Fruit fly (Drosophila melanogaster) whole organism, adult: ENCODE data around the gene ph-p.

Source experiments
- CG1620 ChIP-seq: fragments of 200-800 bp; sonication (Bioruptor generic); optimal IDR thresholded peaks from 2 replicates; lab custom pipeline; 2016; ENCODE audit warnings: missing biosample characterization, missing genetic modification characterization
- CG7101 ChIP-seq: fragments of 200-800 bp; sonication (Bioruptor generic); optimal IDR thresholded peaks from 2 replicates; lab custom pipeline; 2018; ENCODE audit warnings: missing biosample characterization, mild to moderate bottlenecking, missing genetic modification characterization, moderate library complexity
- Mnt ChIP-seq: fragments of 200-800 bp; sonication (Bioruptor generic); optimal IDR thresholded peaks from 2 replicates; lab custom pipeline; 2016; ENCODE audit warnings: missing biosample characterization, mild to moderate bottlenecking, missing genetic modification characterization
- cnc ChIP-seq, 2 experiments: fragments of >200 bp; optimal IDR thresholded peaks; 2 replicates each; lab custom pipeline; 2017
- pad ChIP-seq: fragments of 200-800 bp; sonication (Bioruptor generic); optimal IDR thresholded peaks from 3 replicates; lab custom pipeline; 2017; ENCODE audit warnings: missing biosample characterization, missing genetic modification characterization, mild to moderate bottlenecking, moderate library complexity, missing genetic modification reagents

DNA sequence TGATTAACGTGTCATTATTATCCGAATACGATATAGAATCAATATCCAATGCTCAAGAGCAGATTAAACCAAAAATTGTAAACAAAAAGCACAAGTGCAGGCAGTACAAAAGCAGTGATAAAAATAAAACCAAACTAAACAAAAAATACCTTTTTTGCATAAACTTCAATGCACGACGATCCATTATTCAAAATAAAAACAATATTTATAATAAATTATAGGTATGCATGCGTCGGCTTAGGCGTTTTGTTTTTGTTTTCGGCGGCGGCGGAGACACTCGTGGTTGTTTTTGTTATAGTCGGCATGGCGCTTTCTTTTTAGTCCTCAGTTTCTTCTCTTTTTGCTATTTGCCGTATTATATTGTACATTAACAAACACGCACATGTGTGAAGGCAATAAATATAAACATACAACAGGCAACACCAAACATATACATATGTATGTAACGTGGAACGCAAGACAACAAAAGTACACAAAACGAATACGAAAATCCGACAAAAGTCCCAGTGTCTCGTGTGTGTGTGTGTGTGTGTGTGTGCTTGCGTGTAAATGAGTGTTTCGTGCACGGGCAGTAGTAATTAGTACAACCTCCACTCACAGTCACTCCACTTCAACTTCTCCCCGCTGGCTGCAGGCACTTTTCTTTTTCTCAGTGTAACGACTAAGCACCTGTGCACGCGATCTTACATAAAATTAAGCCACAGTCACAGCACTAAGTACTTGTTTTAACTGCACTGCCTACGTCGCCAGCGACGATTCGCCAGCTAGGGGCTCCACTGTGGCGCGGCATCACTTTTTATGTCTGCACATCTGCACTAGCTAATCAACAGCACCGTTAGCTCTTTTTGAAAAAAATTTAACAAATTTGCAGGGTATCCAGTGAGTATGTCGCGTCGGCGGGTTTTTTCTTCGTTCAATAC is 2.0 kb downstream of the ph-p start:
- TF ChIP-seq CG7101 (tag; lab: Kevin White, UChicago) (no peak), cnc (optimal IDR thresholded peaks at IDR 0.05; lab: Kevin White, UChicago) (no peak), Mnt (GFP tag; lab: Kevin White, UChicago) (no peak), pad (no peak), CG1620 (no peak)
